Worm (Caenorhabditis elegans) whole organism, early embryonic: Measurements from ENCODE around the gene T27D12.6.

Experiments used
- B0310.2 ChIP-seq: sonication (generic microtip); optimal IDR thresholded peaks from 2 replicates; lab custom pipeline; 2016; ENCODE audit warnings: mild to moderate bottlenecking, missing genetic modification characterization, missing compliant biosample characterization
- F13C5.2 ChIP-seq: sonication (generic microtip); optimal IDR thresholded peaks from 2 replicates; lab custom pipeline; 2017; ENCODE audit warnings: mild to moderate bottlenecking, missing genetic modification characterization, inconsistent platforms, missing compliant biosample characterization
- aly-1 ChIP-seq: sonication (generic microtip); optimal IDR thresholded peaks from 2 replicates; lab custom pipeline; 2016; ENCODE audit warnings: missing genetic modification characterization, missing compliant biosample characterization
- ama-1 ChIP-seq: fragments of 150-350 bp; optimal IDR thresholded peaks from 2 replicates; lab custom pipeline; 2014
- ceh-13 ChIP-seq: fragments of 200-800 bp; sonication (Bioruptor generic); optimal IDR thresholded peaks from 2 replicates; lab custom pipeline; 2018; ENCODE audit warnings: mild to moderate bottlenecking, missing genetic modification characterization, missing compliant biosample characterization
- ceh-36 ChIP-seq: sonication (generic microtip); optimal IDR thresholded peaks from 2 replicates; lab custom pipeline; 2016; ENCODE audit warnings: missing genetic modification characterization, inconsistent platforms, missing compliant biosample characterization
- ets-7 ChIP-seq: sonication (generic microtip); optimal IDR thresholded peaks from 2 replicates; lab custom pipeline; 2016; ENCODE audit warnings: missing genotype, missing genetic modification characterization, missing compliant biosample characterization
- flt-1 ChIP-seq: fragments of 200-800 bp; sonication (Bioruptor generic); IDR thresholded peaks from 2 replicates; pipeline ENCODE4 v1.3.6; 2022; ENCODE audit warnings: missing genetic modification characterization, missing compliant biosample characterization
- hmbx-1 ChIP-seq: sonication (generic microtip); optimal IDR thresholded peaks from 2 replicates; lab custom pipeline; 2016; ENCODE audit warnings: mild to moderate bottlenecking, missing genetic modification characterization, missing compliant biosample characterization
- hmg-4 ChIP-seq: fragments of 200-800 bp; sonication (Bioruptor generic); optimal IDR thresholded peaks from 2 replicates; lab custom pipeline; 2018; ENCODE audit warnings: mild to moderate bottlenecking, missing genetic modification characterization, missing compliant biosample characterization
- hnd-1 ChIP-seq: sonication (generic microtip); optimal IDR thresholded peaks from 2 replicates; lab custom pipeline; 2016; ENCODE audit warnings: missing genetic modification characterization, missing compliant biosample characterization
- pes-1 ChIP-seq: fragments of 200-800 bp; sonication (Bioruptor generic); IDR thresholded peaks from 2 replicates; pipeline ENCODE4 v1.3.6; 2022; ENCODE audit warnings: missing genetic modification reagents, missing genetic modification characterization, missing compliant biosample characterization
- scrt-1 ChIP-seq: fragments of 200-800 bp; sonication (Bioruptor generic); IDR thresholded peaks from 2 replicates; pipeline ENCODE4 v1.3.6; 2022; ENCODE audit warnings: missing genetic modification characterization, missing compliant biosample characterization
- sea-1 ChIP-seq: fragments of 200-800 bp; sonication (Bioruptor generic); conservative IDR thresholded peaks from 2 replicates; pipeline ENCODE4 v1.3.6; 2022; ENCODE audit warnings: missing genetic modification characterization, missing compliant biosample characterization
- tbx-11 ChIP-seq: fragments of 200-800 bp; sonication (Bioruptor generic); IDR thresholded peaks from 2 replicates; pipeline ENCODE4 v1.3.6; 2022; ENCODE audit warnings: missing genetic modification characterization, missing compliant biosample characterization
- tbx-37 ChIP-seq: fragments of 200-800 bp; sonication (Bioruptor generic); conservative IDR thresholded peaks from 2 replicates; pipeline ENCODE4 v1.3.6; 2022; ENCODE audit warnings: missing genetic modification reagents, missing genetic modification characterization, missing compliant biosample characterization
- tra-4 ChIP-seq: sonication (generic microtip); optimal IDR thresholded peaks from 2 replicates; lab custom pipeline; 2017; ENCODE audit warnings: missing genetic modification characterization, missing compliant biosample characterization

T27D12.6 gene

DNA sequence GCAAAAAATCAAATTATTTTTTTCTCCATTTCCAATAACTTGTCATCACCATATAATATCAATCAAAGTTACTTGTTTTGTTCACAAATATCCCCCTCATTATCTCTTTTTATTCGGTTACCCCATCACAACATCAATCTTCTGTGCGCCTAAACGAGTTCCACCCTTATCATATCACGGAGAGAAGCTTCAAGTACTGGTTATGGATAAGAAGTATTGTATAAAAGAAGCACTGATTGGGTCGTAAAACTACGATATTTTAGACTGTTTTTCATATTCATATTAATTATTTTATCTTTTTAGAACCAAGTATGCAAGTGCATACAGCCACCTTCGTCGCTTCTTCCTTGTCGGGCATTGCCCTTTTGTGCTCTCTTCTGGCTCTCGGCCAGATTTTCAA lies 32.9 kb downstream of the T27D12.6 start, which contains the start of gene col-84:
Gene col-84 (plus strand): TSS at position 301 of the 400 bp plus-strand sequence.
- no peak for TF ChIP-seq ceh-36
- no peak for TF ChIP-seq tbx-37 (GFP tag; lab: Robert Waterston, UW)
- no peak for TF ChIP-seq hmg-4
- TF ChIP-seq B0310.2 (tag; lab: Kevin White, UChicago): no peak
- TF ChIP-seq F13C5.2 (tag; lab: Kevin White, UChicago): no peak
- TF ChIP-seq sea-1 (GFP tag; lab: Robert Waterston, UW): no peak

ce11 chrII:11868893-11869292 lies 33.6 kb downstream of the T27D12.6 start:
- TF ChIP-seq hmg-4: no peak
- TF ChIP-seq hmbx-1 (tag; lab: Kevin White, UChicago): no peak
- TF ChIP-seq ama-1: no peak
- TF ChIP-seq aly-1 (tag; lab: Kevin White, UChicago): no peak
- no peak for TF ChIP-seq tbx-37 (GFP tag; lab: Robert Waterston, UW)

DNA sequence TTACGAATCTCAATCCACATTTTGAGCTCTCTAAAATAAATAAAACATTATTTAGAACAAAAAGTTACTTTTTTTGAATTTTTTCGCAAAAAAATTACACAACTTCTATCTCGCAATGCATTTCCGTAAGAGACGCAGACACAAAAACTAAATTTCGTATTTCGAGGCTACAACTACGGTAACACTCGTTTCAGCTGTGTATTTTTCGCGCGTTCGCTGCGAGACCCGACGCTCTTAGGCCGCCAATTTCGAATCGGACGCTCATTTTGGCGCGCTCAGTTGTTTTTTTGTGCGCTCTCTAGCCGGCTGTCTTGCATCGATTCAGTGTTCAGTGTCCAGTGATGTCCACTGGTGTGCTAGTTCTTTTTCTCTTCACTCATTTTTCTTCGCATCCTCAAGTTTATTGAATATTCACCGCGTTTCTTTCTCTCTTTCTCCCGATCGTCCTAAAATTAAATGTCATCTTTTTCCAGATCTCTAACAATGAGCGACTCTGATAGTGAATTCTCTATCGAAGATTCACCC lies 39.4 kb downstream of the T27D12.6 start, which contains the start of the genes npp-3 and top-2:
Gene npp-3 (minus strand): TSS at position 115 of the 525 bp plus-strand sequence.
Gene top-2 (plus strand): TSS at position 475 of the 525 bp plus-strand sequence.
- TF ChIP-seq ceh-13 (GFP tag; lab: Kevin White, UChicago): no peak
- no peak for TF ChIP-seq tbx-11 (GFP tag; lab: Robert Waterston, UW)
- TF ChIP-seq ama-1: no peak
- TF ChIP-seq tbx-37 (GFP tag; lab: Robert Waterston, UW): no peak
- no peak for TF ChIP-seq hnd-1 (tag; lab: Kevin White, UChicago)
- TF ChIP-seq F13C5.2 (tag; lab: Kevin White, UChicago): peak; percentile 73
- TF ChIP-seq scrt-1 (GFP tag; lab: Robert Waterston, UW): no peak
- peak; percentile 35 for TF ChIP-seq hmg-4
- no peak for TF ChIP-seq sea-1 (GFP tag; lab: Robert Waterston, UW)

ce11 chrII:11879784-11880183 lies 44.5 kb downstream of the T27D12.6 start:
- TF ChIP-seq hmbx-1 (tag; lab: Kevin White, UChicago) (no peak), ceh-36 (peak; percentile 8), sea-1 (GFP tag; lab: Robert Waterston, UW) (0 out of 2 replicates have a peak, but pooled peaks have one; percentile 8)

ce11 chrII:11880456-11881353 lies 45.4 kb downstream of the T27D12.6 start:
- TF ChIP-seq tra-4 (tag; lab: Kevin White, UChicago) (no peak), ets-7 (tag; lab: Kevin White, UChicago) (no peak), hnd-1 (tag; lab: Kevin White, UChicago) (no peak), ama-1 (peak; percentile 88), hmbx-1 (tag; lab: Kevin White, UChicago) (no peak), F13C5.2 (tag; lab: Kevin White, UChicago) (no peak), flt-1 (no peak), tbx-11 (GFP tag; lab: Robert Waterston, UW) (no peak), hmg-4 (no peak), B0310.2 (tag; lab: Kevin White, UChicago) (no peak), ceh-13 (GFP tag; lab: Kevin White, UChicago) (no peak), pes-1 (GFP tag; lab: Robert Waterston, UW) (peak; percentile 29; the same call in 1 of the 2 replicates), tbx-37 (GFP tag; lab: Robert Waterston, UW) (no peak), scrt-1 (GFP tag; lab: Robert Waterston, UW) (no peak)

ce11 chrII:11883648-11884047 lies 48.3 kb downstream of the T27D12.6 start, which contains the start of gene ZK930.6:
TSS of gene ZK930.6 (plus strand) at chrII:11883948.
- no peak for TF ChIP-seq hmg-4
- TF ChIP-seq pes-1 (GFP tag; lab: Robert Waterston, UW): no peak
- no peak for TF ChIP-seq tra-4 (tag; lab: Kevin White, UChicago)
